Worm (Caenorhabditis elegans): Measurements from ENCODE around the gene C55C3.6.

C55C3.6 gene

DNA sequence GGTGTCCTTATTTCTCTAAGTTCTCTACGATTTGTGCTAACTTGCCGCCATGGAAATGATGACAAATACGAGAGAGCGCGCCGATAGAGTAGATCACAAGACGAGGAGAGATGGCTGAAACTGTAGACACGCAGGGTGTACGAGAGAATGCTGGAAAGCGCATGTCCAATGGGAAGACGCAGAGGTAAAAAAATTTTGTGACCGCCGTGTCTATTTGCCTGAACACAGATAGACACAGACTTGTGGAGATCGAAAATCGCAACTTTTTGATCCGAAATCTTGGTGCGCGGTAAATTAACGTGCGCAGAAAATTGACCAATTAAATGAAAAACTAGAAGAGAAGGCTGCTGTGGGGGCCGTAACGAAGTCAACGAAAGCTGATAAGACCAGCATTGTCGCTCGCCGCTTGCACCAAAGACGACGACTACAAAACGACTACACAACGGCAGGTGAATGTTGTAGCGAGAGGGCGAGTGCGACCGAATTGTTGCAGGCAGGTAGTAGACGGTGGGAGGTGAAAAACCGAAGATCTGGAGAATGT, 25.8 kb upstream of the C55C3.6 start (continued):
- TF ChIP-seq fkh-10 (GFP tag; optimal IDR thresholded peaks at IDR 0.05) (peak; percentile 10), snu-23 (GFP tag; optimal IDR thresholded peaks at IDR 0.05) (peak; percentile 93), ces-1 (GFP tag; optimal IDR thresholded peaks at IDR 0.05) (no peak), ceh-82 (tag; optimal IDR thresholded peaks at IDR 0.05) (peak; percentile 13 to 71 (median 69)), isw-1 (GFP tag; IDR thresholded peaks at IDR 0.05) (peak; percentile 63), unc-130 (tag; optimal IDR thresholded peaks at IDR 0.05) (peak; percentile 4), lin-35 (GFP tag; optimal IDR thresholded peaks at IDR 0.05) (peak; percentile 69 to 79), sptf-1 (tag; optimal IDR thresholded peaks at IDR 0.05) (no peak), grh-1 (GFP tag; IDR thresholded peaks at IDR 0.05) (peak; percentile 70), pax-3 (tag; optimal IDR thresholded peaks at IDR 0.05) (peak; percentile 51), swsn-7 (tag; optimal IDR thresholded peaks at IDR 0.05) (peak; percentile 81), hpl-2 (GFP tag; optimal IDR thresholded peaks at IDR 0.05) (no peak), nhr-12 (tag; optimal IDR thresholded peaks at IDR 0.05) (no peak), lir-3 (tag; optimal IDR thresholded peaks at IDR 0.05; ENCODE audit: poor library complexity) (peak; percentile 47), unc-98 (GFP tag; IDR thresholded peaks at IDR 0.05) (peak; percentile 36; the same call in 1 of the 2 replicates), nhr-85 (tag) (peak; percentile 99), ztf-11 (tag; optimal IDR thresholded peaks at IDR 0.05) (no peak), lsy-2 (tag; optimal IDR thresholded peaks at IDR 0.05) (peak; percentile 73 to 81), unc-62 (GFP tag; optimal IDR thresholded peaks at IDR 0.05) (no peak), nhr-20 (tag; optimal IDR thresholded peaks at IDR 0.05) (peak; percentile 96), nhr-71 (tag; optimal IDR thresholded peaks at IDR 0.05) (peak; percentile 95), nhr-90 (tag; optimal IDR thresholded peaks at IDR 0.05; ENCODE audit: poor library complexity) (peak; percentile 88), C04F5.9 (tag; optimal IDR thresholded peaks at IDR 0.05) (peak; percentile 16), pqm-1 (tag; optimal IDR thresholded peaks at IDR 0.05) (no peak), nhr-77 (tag; optimal IDR thresholded peaks at IDR 0.05) (peak; percentile 92), elt-3 (tag; optimal IDR thresholded peaks at IDR 0.05) (peak in 3 of 6 experiments; percentile 51 to 83 (median 73)), unc-86 (tag; optimal IDR thresholded peaks at IDR 0.05) (peak; percentile 1), elt-2 (tag; optimal IDR thresholded peaks at IDR 0.05) (no peak), unc-30 (tag; optimal IDR thresholded peaks at IDR 0.05) (no peak), xbp-1 (tag; optimal IDR thresholded peaks at IDR 0.05) (peak; percentile 71), pag-3 (tag; optimal IDR thresholded peaks at IDR 0.05; ENCODE audit: borderline replicate concordance, insufficient read depth) (no peak), jun-1 (tag; optimal IDR thresholded peaks at IDR 0.05) (peak; percentile 78), lin-39 (tag; optimal IDR thresholded peaks at IDR 0.05) (no peak), aha-1 (tag; optimal IDR thresholded peaks at IDR 0.05) (peak; percentile 53), blmp-1 (tag; optimal IDR thresholded peaks at IDR 0.05) (peak; percentile 83), nhr-84 (tag; optimal IDR thresholded peaks at IDR 0.05) (no peak), mef-2 (tag; optimal IDR thresholded peaks at IDR 0.05) (no peak), irx-1 (tag; optimal IDR thresholded peaks at IDR 0.05) (peak; percentile 75), ceh-90 (tag; optimal IDR thresholded peaks at IDR 0.05) (no peak), tbx-2 (tag; optimal IDR thresholded peaks at IDR 0.05) (peak; percentile 92), nhr-47 (tag; optimal IDR thresholded peaks at IDR 0.05) (peak; percentile 87), efl-3 (GFP tag; optimal IDR thresholded peaks at IDR 0.05) (no peak), zip-4 (GFP tag; optimal IDR thresholded peaks at IDR 0.05) (no peak), rnt-1 (tag; optimal IDR thresholded peaks at IDR 0.05) (peak; percentile 71), hlh-17 (GFP tag; optimal IDR thresholded peaks at IDR 0.05; ENCODE audit: borderline replicate concordance) (no peak), egl-27 (tag; optimal IDR thresholded peaks at IDR 0.05) (peak in 1 of 2 experiments; percentile 79), dpl-1 (GFP tag; optimal IDR thresholded peaks at IDR 0.05) (peak; percentile 48 to 68 (median 54)), sox-4 (tag; optimal IDR thresholded peaks at IDR 0.05) (no peak), lin-14 (GFP tag; optimal IDR thresholded peaks at IDR 0.05) (peak; percentile 96), tlp-1 (tag; optimal IDR thresholded peaks at IDR 0.05) (no peak), mep-1 (tag; optimal IDR thresholded peaks at IDR 0.05) (peak; percentile 50)
